Worm (Caenorhabditis elegans) whole organism, L4 larva: ENCODE measurements around the gene F11D11.3.

Experiments used
- D1046.2 ChIP-seq: fragments of 200-800 bp; sonication (Bioruptor generic); IDR thresholded peaks from 2 replicates; pipeline ENCODE4 v1.3.6; 2022; ENCODE audit warnings: missing genetic modification characterization, missing compliant biosample characterization
- F37D6.2 ChIP-seq: sonication (generic microtip); optimal IDR thresholded peaks from 2 replicates; lab custom pipeline; 2016; ENCODE audit warnings: mild to moderate bottlenecking, missing genetic modification characterization, missing compliant biosample characterization
- F44E2.7 ChIP-seq: fragments of 200-800 bp; sonication (Bioruptor generic); IDR thresholded peaks from 2 replicates; pipeline ENCODE4 v2.1.2; 2022; ENCODE audit warnings: missing genetic modification characterization, missing compliant biosample characterization
- F49E8.2 ChIP-seq: sonication (generic microtip); optimal IDR thresholded peaks from 2 replicates; lab custom pipeline; 2016; ENCODE audit warnings: missing compliant biosample characterization, mild to moderate bottlenecking, missing genetic modification characterization, borderline replicate concordance
- Y48G9A.11 ChIP-seq: fragments of 200-800 bp; sonication (Bioruptor generic); IDR thresholded peaks from 2 replicates; pipeline ENCODE4 v1.3.6; 2022; ENCODE audit warnings: missing genetic modification reagents, missing genetic modification characterization, missing compliant biosample characterization
- ZK546.5 ChIP-seq, 2 experiments: sonication (generic microtip); optimal IDR thresholded peaks; 2 replicates each; lab custom pipeline; 2017; ENCODE audit warnings: missing biosample characterization in 2 of 2, missing genetic modification characterization in 2 of 2
- aha-1 ChIP-seq: fragments of 150-350 bp; peaks from one replicate; lab custom pipeline; 2014; ENCODE audit warnings: missing biosample characterization, missing genetic modification characterization
- attf-4 ChIP-seq: sonication (generic microtip); optimal IDR thresholded peaks from 3 replicates; lab custom pipeline; 2017; ENCODE audit warnings: missing biosample characterization, missing genetic modification characterization
- ceh-20 ChIP-seq: fragments of 200-800 bp; sonication (Bioruptor generic); IDR thresholded peaks from 2 replicates; pipeline ENCODE4 v1.3.6; 2022; ENCODE audit warnings: missing genetic modification reagents, missing genetic modification characterization, missing compliant biosample characterization
- ceh-44 ChIP-seq: fragments of 200-800 bp; sonication (Bioruptor generic); IDR thresholded peaks from 2 replicates; pipeline ENCODE4 v1.3.6; 2022; ENCODE audit warnings: missing genetic modification reagents, missing genetic modification characterization, missing compliant biosample characterization
- ceh-62 ChIP-seq: sonication (generic microtip); optimal IDR thresholded peaks from 2 replicates; lab custom pipeline; 2017; ENCODE audit warnings: missing biosample characterization, missing genetic modification characterization
- cey-2 ChIP-seq: sonication (generic microtip); optimal IDR thresholded peaks from 3 replicates; lab custom pipeline; 2017; ENCODE audit warnings: missing genetic modification characterization, mild to moderate bottlenecking, missing compliant biosample characterization, antibody characterized with exemption, borderline replicate concordance; ENCODE audit not compliant: insufficient read depth
- daf-19 ChIP-seq: fragments of 200-800 bp; sonication (Bioruptor generic); conservative IDR thresholded peaks from 2 replicates; pipeline ENCODE4 v1.3.6; 2022; ENCODE audit warnings: missing genetic modification characterization, missing compliant biosample characterization
- dmd-6 ChIP-seq: fragments of 200-800 bp; sonication (Bioruptor generic); IDR thresholded peaks from 2 replicates; pipeline ENCODE4 v1.3.6; 2022; ENCODE audit warnings: missing genetic modification reagents, missing genetic modification characterization, missing compliant biosample characterization
- dmd-9 ChIP-seq: fragments of 200-800 bp; sonication (Bioruptor generic); IDR thresholded peaks from 2 replicates; pipeline ENCODE4 v1.3.6; 2022; ENCODE audit warnings: missing genetic modification reagents, missing genetic modification characterization, missing compliant biosample characterization
- dpl-1 ChIP-seq: fragments of 150-350 bp; optimal IDR thresholded peaks from 2 replicates; lab custom pipeline; 2014; ENCODE audit warnings: missing biosample characterization, missing genetic modification reagents, missing genetic modification characterization
- duxl-1 ChIP-seq: sonication (generic microtip); optimal IDR thresholded peaks from 2 replicates; lab custom pipeline; 2016; ENCODE audit warnings: mild to moderate bottlenecking, missing genetic modification characterization, moderate library complexity, missing compliant biosample characterization; ENCODE audit not compliant: poor library complexity
- dve-1 ChIP-seq: sonication (generic microtip); optimal IDR thresholded peaks from 2 replicates; lab custom pipeline; 2017; ENCODE audit warnings: antibody characterized with exemption, mild to moderate bottlenecking, missing genetic modification characterization, missing compliant biosample characterization; ENCODE audit not compliant: insufficient read depth
- egl-43 ChIP-seq: fragments of 200-800 bp; sonication (Bioruptor generic); IDR thresholded peaks from 2 replicates; pipeline ENCODE4 v1.3.6; 2022; ENCODE audit warnings: missing genetic modification reagents, missing genetic modification characterization, missing compliant biosample characterization
- hmg-1.1 ChIP-seq: fragments of 200-800 bp; sonication (Bioruptor generic); IDR thresholded peaks from 2 replicates; pipeline ENCODE4 v1.3.6; 2022; ENCODE audit warnings: missing genetic modification reagents, missing genetic modification characterization, missing compliant biosample characterization
- lin-38 ChIP-seq: fragments of 200-800 bp; sonication (Bioruptor generic); IDR thresholded peaks from 2 replicates; pipeline ENCODE4 v1.3.6; 2022; ENCODE audit warnings: missing genetic modification reagents, missing genetic modification characterization, missing compliant biosample characterization
- lsy-2 ChIP-seq, 2 experiments: fragments of 150-350 bp in 1 of 2; sonication (generic microtip) in 1 of 2; optimal IDR thresholded peaks; 2 replicates each; lab custom pipeline; 2014 to 2017; ENCODE audit warnings: missing biosample characterization in 2 of 2, missing genetic modification characterization in 2 of 2
- mep-1 ChIP-seq: fragments of 150-350 bp; sonication (generic microtip); optimal IDR thresholded peaks from 3 replicates; lab custom pipeline; 2014; ENCODE audit warnings: missing biosample characterization, missing genetic modification characterization
- nhr-10 ChIP-seq: fragments of 150-350 bp; optimal IDR thresholded peaks from 2 replicates; lab custom pipeline; 2014; ENCODE audit warnings: missing biosample characterization, missing genetic modification characterization
- nhr-102 ChIP-seq: sonication (generic microtip); optimal IDR thresholded peaks from 2 replicates; lab custom pipeline; 2016; ENCODE audit warnings: mild to moderate bottlenecking, missing genetic modification characterization, moderate library complexity, missing compliant biosample characterization
- nhr-11 ChIP-seq: fragments of 150-350 bp; optimal IDR thresholded peaks from 2 replicates; lab custom pipeline; 2014; ENCODE audit warnings: missing biosample characterization, missing genetic modification characterization
- nhr-28 ChIP-seq: fragments of 150-350 bp; optimal IDR thresholded peaks from 2 replicates; lab custom pipeline; 2014; ENCODE audit warnings: missing biosample characterization, missing genetic modification characterization
- nhr-42 ChIP-seq: fragments of 200-800 bp; sonication (Bioruptor generic); IDR thresholded peaks from 2 replicates; pipeline ENCODE4 v1.3.6; 2022; ENCODE audit warnings: missing genetic modification characterization, missing compliant biosample characterization
- rbr-2 ChIP-seq: sonication (generic microtip); optimal IDR thresholded peaks from 2 replicates; lab custom pipeline; 2016; ENCODE audit warnings: missing genotype, missing genetic modification characterization, missing compliant biosample characterization
- set-16 ChIP-seq: fragments of 200-800 bp; sonication (Bioruptor generic); IDR thresholded peaks from 2 replicates; pipeline ENCODE4 v1.3.6; 2022; ENCODE audit warnings: missing genetic modification reagents, missing genetic modification characterization, missing compliant biosample characterization
- snpc-1.2 ChIP-seq: fragments of 200-800 bp; sonication (Bioruptor generic); IDR thresholded peaks from 2 replicates; pipeline ENCODE4 v1.3.6; 2022; ENCODE audit warnings: missing genetic modification reagents, missing genetic modification characterization, missing compliant biosample characterization
- snpc-4 ChIP-seq: fragments of 150-350 bp; optimal IDR thresholded peaks from 2 replicates; lab custom pipeline; 2014; ENCODE audit warnings: missing biosample characterization, missing genetic modification characterization
- unc-130 ChIP-seq: sonication (generic microtip); optimal IDR thresholded peaks from 2 replicates; lab custom pipeline; 2016; ENCODE audit warnings: missing genetic modification reagents, missing genetic modification characterization, missing compliant biosample characterization
- zag-1 ChIP-seq: fragments of 150-350 bp; optimal IDR thresholded peaks from 2 replicates; lab custom pipeline; 2014; ENCODE audit warnings: missing biosample characterization, missing genetic modification characterization
- zfp-2 ChIP-seq: sonication (generic microtip); optimal IDR thresholded peaks from 2 replicates; lab custom pipeline; 2016; ENCODE audit warnings: mild to moderate bottlenecking, missing genetic modification characterization, missing compliant biosample characterization
- ztf-7 ChIP-seq: fragments of 150-350 bp; optimal IDR thresholded peaks from 2 replicates; lab custom pipeline; 2014; ENCODE audit warnings: missing biosample characterization, missing genetic modification characterization

F11D11.3 gene

ce11 chrV:18734381-18734780 is 25.7 kb downstream of the F11D11.3 start, which contains the start of gene scl-20 (continued):
- TF ChIP-seq zfp-2 (no peak), F49E8.2 (tag; lab: Kevin White, UChicago) (no peak)
- TF ChIP-seq, all 104 proteins: peak for 0

- TF ChIP-seq nhr-28 (tag; lab: Kevin White, UChicago) (no peak), F44E2.7 (GFP tag; lab: Robert Waterston, UW) (no peak)
- TF ChIP-seq, all 104 proteins: peak for 0
These were observed 26.1 kb downstream of the F11D11.3 start for ce11 chrV:18733942-18734341.

- no peak for TF ChIP-seq ceh-44 (GFP tag; lab: Robert Waterston, UW)
These were observed 28.5 kb downstream of the F11D11.3 start, which contains the start of the genes asp-18 and scl-19 for ce11 chrV:18731579-18732041. TSS of gene asp-18 (minus strand) at chrV:18731679. TSS of gene scl-19 (plus strand) at chrV:18731991.

ce11 chrV:18729324-18729924 is 30.6 kb downstream of the F11D11.3 start, which contains the start of gene asp-19:
TSS of gene asp-19 (minus strand) at chrV:18729374.
- TF ChIP-seq nhr-102 (tag; lab: Kevin White, UChicago) (no peak), daf-19 (GFP tag; lab: Robert Waterston, UW) (no peak), set-16 (GFP tag; lab: Robert Waterston, UW) (peak; percentile 62), ceh-62 (tag; lab: Kevin White, UChicago) (no peak), F49E8.2 (tag; lab: Kevin White, UChicago) (no peak), ceh-20 (GFP tag; lab: Robert Waterston, UW) (no peak), duxl-1 (tag; lab: Kevin White, UChicago) (no peak)

- TF ChIP-seq cey-2 (tag; lab: Kevin White, UChicago) (no peak), lsy-2 (tag; optimal IDR thresholded peaks at IDR 0.05; lab: Kevin White, UChicago) (no peak), egl-43 (no peak), dmd-6 (GFP tag; lab: Robert Waterston, UW) (no peak), nhr-10 (tag; lab: Kevin White, UChicago) (no peak), ztf-7 (no peak)
- TF ChIP-seq, all 104 proteins: peak for 0
These were observed 34.2 kb downstream of the F11D11.3 start for ce11 chrV:18725858-18726257.

ce11 chrV:18724810-18725209 is 35.3 kb downstream of the F11D11.3 start:
- peak; percentile 90 for TF ChIP-seq D1046.2
- 0 out of 2 replicates have a peak, but pooled peaks have one; percentile 22 for TF ChIP-seq Y48G9A.11 (GFP tag; lab: Robert Waterston, UW)
- peak; percentile 45; the same call in 1 of the 2 replicates for TF ChIP-seq set-16 (GFP tag; lab: Robert Waterston, UW)
- TF ChIP-seq dmd-9 (GFP tag; lab: Robert Waterston, UW), result peak; percentile 68

ce11 chrV:18724076-18724475 is 36.0 kb downstream of the F11D11.3 start:
- TF ChIP-seq ceh-44 (GFP tag; lab: Robert Waterston, UW), result no peak
- TF ChIP-seq daf-19 (GFP tag; lab: Robert Waterston, UW), result no peak
- TF ChIP-seq nhr-42 (GFP tag; lab: Robert Waterston, UW), result no peak
- peak; percentile 54 for TF ChIP-seq aha-1
- TF ChIP-seq lin-38 (GFP tag; lab: Robert Waterston, UW), result no peak
- peak in 1 of 2 experiments; percentile 4 for TF ChIP-seq ZK546.5 (tag; optimal IDR thresholded peaks at IDR 0.05; lab: Kevin White, UChicago)
- TF ChIP-seq, all 104 proteins: peak for 2

ce11 chrV:18723604-18724003 is 36.5 kb downstream of the F11D11.3 start:
- TF ChIP-seq rbr-2 (tag; lab: Kevin White, UChicago), result peak; percentile 86
- peak; percentile 99 for TF ChIP-seq duxl-1 (tag; lab: Kevin White, UChicago)
- TF ChIP-seq mep-1 (tag; lab: Kevin White, UChicago), result peak; percentile 82
- TF ChIP-seq nhr-28 (tag; lab: Kevin White, UChicago), result peak; percentile 69
- no peak for TF ChIP-seq ceh-62 (tag; lab: Kevin White, UChicago)
- no peak for TF ChIP-seq snpc-1.2 (GFP tag; lab: Robert Waterston, UW)
- TF ChIP-seq dpl-1 (GFP tag; lab: Kevin White, UChicago), result peak; percentile 65
- no peak for TF ChIP-seq zag-1 (tag; lab: Kevin White, UChicago)
- peak; percentile 47 for TF ChIP-seq snpc-4 (tag; lab: Kevin White, UChicago)
- no peak for TF ChIP-seq unc-130 (GFP tag; lab: Kevin White, UChicago)
- TF ChIP-seq F37D6.2 (tag; lab: Kevin White, UChicago), result peak; percentile 82
- peak; percentile 57 for TF ChIP-seq hmg-1.1 (GFP tag; lab: Robert Waterston, UW)
- peak; percentile 24 for TF ChIP-seq attf-4 (tag; lab: Kevin White, UChicago)
- TF ChIP-seq nhr-11 (tag; lab: Kevin White, UChicago), result peak; percentile 54
- TF ChIP-seq dve-1 (tag; lab: Kevin White, UChicago), result peak; percentile 96
